Worm (Caenorhabditis elegans) whole organism, L4 larva: Measurements from ENCODE around the gene gmap-1.

Experiments
- D1046.2 ChIP-seq: fragments of 200-800 bp; sonication (Bioruptor generic); IDR thresholded peaks from 2 replicates; pipeline ENCODE4 v1.3.6; 2022; ENCODE audit warnings: missing genetic modification characterization, missing compliant biosample characterization
- F26F4.8 ChIP-seq: fragments of 200-800 bp; sonication (Bioruptor generic); conservative IDR thresholded peaks from 2 replicates; pipeline ENCODE4 v1.3.6; 2022; ENCODE audit warnings: missing genetic modification characterization, missing compliant biosample characterization
- F44E2.7 ChIP-seq: fragments of 200-800 bp; sonication (Bioruptor generic); IDR thresholded peaks from 2 replicates; pipeline ENCODE4 v2.1.2; 2022; ENCODE audit warnings: missing genetic modification characterization, missing compliant biosample characterization
- T20F7.1 ChIP-seq: fragments of 200-800 bp; sonication (Bioruptor generic); optimal IDR thresholded peaks from 2 replicates; lab custom pipeline; 2018; ENCODE audit warnings: mild to moderate bottlenecking, missing genetic modification characterization, missing compliant biosample characterization
- Y5F2A.4 ChIP-seq: fragments of 200-800 bp; sonication (Bioruptor generic); optimal IDR thresholded peaks from 2 replicates; lab custom pipeline; 2018; ENCODE audit warnings: mild to moderate bottlenecking, missing genetic modification characterization, missing compliant biosample characterization
- Y75B8A.6 ChIP-seq: fragments of 200-800 bp; sonication (Bioruptor generic); IDR thresholded peaks from 2 replicates; pipeline ENCODE4 v1.3.6; 2022; ENCODE audit warnings: missing genetic modification reagents, missing genetic modification characterization, missing compliant biosample characterization
- ZK337.2 ChIP-seq: fragments of 200-800 bp; sonication (Bioruptor generic); IDR thresholded peaks from 2 replicates; pipeline ENCODE4 v1.3.6; 2022; ENCODE audit warnings: missing genetic modification reagents, missing genetic modification characterization, missing compliant biosample characterization
- aha-1 ChIP-seq: fragments of 150-350 bp; peaks from one replicate; lab custom pipeline; 2014; ENCODE audit warnings: missing biosample characterization, missing genetic modification characterization
- ama-1 ChIP-seq: fragments of 150-350 bp; optimal IDR thresholded peaks from 2 replicates; lab custom pipeline; 2014; ENCODE audit warnings: inconsistent platforms, mixed read lengths
- arid-1 ChIP-seq: fragments of 200-800 bp; sonication (Bioruptor generic); conservative IDR thresholded peaks from 2 replicates; pipeline ENCODE4 v1.3.6; 2022; ENCODE audit warnings: missing genetic modification reagents, missing genetic modification characterization, missing compliant biosample characterization
- ceh-20 ChIP-seq: fragments of 200-800 bp; sonication (Bioruptor generic); IDR thresholded peaks from 2 replicates; pipeline ENCODE4 v1.3.6; 2022; ENCODE audit warnings: missing genetic modification reagents, missing genetic modification characterization, missing compliant biosample characterization
- ceh-28 ChIP-seq: fragments of 150-350 bp; optimal IDR thresholded peaks from 2 replicates; lab custom pipeline; 2014; ENCODE audit warnings: missing biosample characterization, missing genetic modification reagents, missing genetic modification characterization
- ceh-44 ChIP-seq: fragments of 200-800 bp; sonication (Bioruptor generic); IDR thresholded peaks from 2 replicates; pipeline ENCODE4 v1.3.6; 2022; ENCODE audit warnings: missing genetic modification reagents, missing genetic modification characterization, missing compliant biosample characterization
- ceh-82 ChIP-seq: sonication (generic microtip); optimal IDR thresholded peaks from 2 replicates; lab custom pipeline; 2017; ENCODE audit warnings: missing biosample characterization, missing genetic modification characterization
- daf-8 ChIP-seq: fragments of 200-800 bp; sonication (Bioruptor generic); IDR thresholded peaks from 2 replicates; pipeline ENCODE4 v1.3.6; 2022; ENCODE audit warnings: missing genetic modification characterization, missing compliant biosample characterization
- dmd-8 ChIP-seq: fragments of 200-800 bp; sonication (Bioruptor generic); IDR thresholded peaks from 2 replicates; pipeline ENCODE4 v1.3.6; 2022; ENCODE audit warnings: missing genetic modification characterization, missing compliant biosample characterization
- dmd-9 ChIP-seq: fragments of 200-800 bp; sonication (Bioruptor generic); IDR thresholded peaks from 2 replicates; pipeline ENCODE4 v1.3.6; 2022; ENCODE audit warnings: missing genetic modification reagents, missing genetic modification characterization, missing compliant biosample characterization
- dpl-1 ChIP-seq: fragments of 150-350 bp; optimal IDR thresholded peaks from 2 replicates; lab custom pipeline; 2014; ENCODE audit warnings: missing biosample characterization, missing genetic modification reagents, missing genetic modification characterization
- duxl-1 ChIP-seq: sonication (generic microtip); optimal IDR thresholded peaks from 2 replicates; lab custom pipeline; 2016; ENCODE audit warnings: mild to moderate bottlenecking, missing genetic modification characterization, moderate library complexity, missing compliant biosample characterization; ENCODE audit not compliant: poor library complexity
- fkh-10 ChIP-seq: fragments of 150-350 bp; optimal IDR thresholded peaks from 2 replicates; lab custom pipeline; 2014; ENCODE audit warnings: missing biosample characterization, missing genetic modification reagents, missing genetic modification characterization
- hlh-11 ChIP-seq: fragments of 200-800 bp; sonication (Bioruptor generic); optimal IDR thresholded peaks from 2 replicates; lab custom pipeline; 2018; ENCODE audit warnings: mild to moderate bottlenecking, missing genetic modification characterization, missing compliant biosample characterization
- hlh-30 ChIP-seq: sonication (generic microtip); optimal IDR thresholded peaks from 2 replicates; lab custom pipeline; 2017; ENCODE audit warnings: antibody characterized with exemption, mild to moderate bottlenecking, missing genetic modification characterization, missing compliant biosample characterization; ENCODE audit not compliant: insufficient read depth
- hmg-1.1 ChIP-seq: fragments of 200-800 bp; sonication (Bioruptor generic); IDR thresholded peaks from 2 replicates; pipeline ENCODE4 v1.3.6; 2022; ENCODE audit warnings: missing genetic modification reagents, missing genetic modification characterization, missing compliant biosample characterization
- jun-1 ChIP-seq: fragments of 150-350 bp; optimal IDR thresholded peaks from 2 replicates; lab custom pipeline; 2014; ENCODE audit warnings: missing biosample characterization, missing genetic modification reagents, missing genetic modification characterization
- lim-7 ChIP-seq: fragments of 200-800 bp; sonication (Bioruptor generic); IDR thresholded peaks from 2 replicates; pipeline ENCODE4 v1.3.6; 2022; ENCODE audit warnings: missing genetic modification characterization, missing compliant biosample characterization
- lin-15B ChIP-seq: fragments of 150-350 bp; sonication (generic microtip); optimal IDR thresholded peaks from 3 replicates; lab custom pipeline; 2014; ENCODE audit warnings: missing biosample characterization, missing genetic modification characterization
- lin-29 ChIP-seq: fragments of 200-800 bp; sonication (Bioruptor generic); IDR thresholded peaks from 2 replicates; pipeline ENCODE4 v1.3.6; 2022; ENCODE audit warnings: missing genetic modification reagents, missing genetic modification characterization, missing compliant biosample characterization
- lir-3 ChIP-seq: sonication (generic microtip); optimal IDR thresholded peaks from 2 replicates; lab custom pipeline; 2016; ENCODE audit warnings: mild to moderate bottlenecking, missing genetic modification characterization, missing compliant biosample characterization
- madf-5 ChIP-seq, 2 experiments: fragments of 200-800 bp; sonication (Bioruptor generic); IDR thresholded peaks; 2 replicates each; pipeline ENCODE4 v1.3.6; 2022; ENCODE audit warnings: missing compliant biosample characterization in 2 of 2, missing genetic modification characterization in 2 of 2
- mdl-1 ChIP-seq, 2 experiments: fragments of 150-350 bp in 1 of 2; sonication (generic microtip) in 1 of 2; optimal IDR thresholded peaks; 2 replicates each; lab custom pipeline; 2014 to 2017; ENCODE audit warnings: missing biosample characterization in 2 of 2, missing genetic modification characterization in 2 of 2
- mdt-29 ChIP-seq: fragments of 200-800 bp; sonication (Bioruptor generic); IDR thresholded peaks from 2 replicates; pipeline ENCODE4 v1.3.6; 2022; ENCODE audit warnings: missing genetic modification reagents, missing genetic modification characterization, missing compliant biosample characterization
- mep-1 ChIP-seq: fragments of 150-350 bp; sonication (generic microtip); optimal IDR thresholded peaks from 3 replicates; lab custom pipeline; 2014; ENCODE audit warnings: missing biosample characterization, missing genetic modification characterization
- mes-2 ChIP-seq: sonication (generic microtip); optimal IDR thresholded peaks from 2 replicates; lab custom pipeline; 2016; ENCODE audit warnings: missing genotype, mild to moderate bottlenecking, missing genetic modification characterization, missing compliant biosample characterization; ENCODE audit not compliant: poor library complexity, severe bottlenecking
- mxl-3 ChIP-seq: fragments of 200-800 bp; sonication (Bioruptor generic); optimal IDR thresholded peaks from 2 replicates; lab custom pipeline; 2018; ENCODE audit warnings: mild to moderate bottlenecking, missing genetic modification characterization, missing compliant biosample characterization
- nhr-10 ChIP-seq: fragments of 150-350 bp; optimal IDR thresholded peaks from 2 replicates; lab custom pipeline; 2014; ENCODE audit warnings: missing biosample characterization, missing genetic modification characterization
- nhr-102 ChIP-seq: sonication (generic microtip); optimal IDR thresholded peaks from 2 replicates; lab custom pipeline; 2016; ENCODE audit warnings: mild to moderate bottlenecking, missing genetic modification characterization, moderate library complexity, missing compliant biosample characterization
- nhr-25 ChIP-seq: sonication (generic microtip); optimal IDR thresholded peaks from 2 replicates; lab custom pipeline; 2017; ENCODE audit warnings: missing genetic modification characterization, mild to moderate bottlenecking, missing compliant biosample characterization, antibody characterized with exemption, moderate library complexity, borderline replicate concordance; ENCODE audit not compliant: insufficient read depth
- nhr-28 ChIP-seq: fragments of 150-350 bp; optimal IDR thresholded peaks from 2 replicates; lab custom pipeline; 2014; ENCODE audit warnings: missing biosample characterization, missing genetic modification characterization
- nhr-41 ChIP-seq: fragments of 200-800 bp; sonication (Bioruptor generic); IDR thresholded peaks from 2 replicates; pipeline ENCODE4 v1.3.6; 2022; ENCODE audit warnings: missing genetic modification reagents, missing genetic modification characterization, missing compliant biosample characterization
- nhr-76 ChIP-seq: fragments of 150-350 bp; optimal IDR thresholded peaks from 2 replicates; lab custom pipeline; 2014; ENCODE audit warnings: missing biosample characterization, missing genetic modification characterization
- nhr-77 ChIP-seq: fragments of 150-350 bp; optimal IDR thresholded peaks from 2 replicates; lab custom pipeline; 2014; ENCODE audit warnings: missing biosample characterization, missing genetic modification characterization
- pha-4 ChIP-seq, 2 experiments: fragments of 150-350 bp in 1 of 2; fragments of 200-800 bp in 1 of 2; sonication (Bioruptor generic) in 1 of 2; IDR thresholded peaks in 1 of 2; optimal IDR thresholded peaks in 1 of 2; 2 replicates each; pipeline versions ENCODE4 v1.3.6 to Lab custom; 2014 to 2022; ENCODE audit warnings: missing genetic modification characterization in 2 of 2, missing genetic modification reagents in 2 of 2, missing biosample characterization in 1 of 2, missing compliant biosample characterization in 1 of 2
- php-3 ChIP-seq: fragments of 200-800 bp; sonication (Bioruptor generic); IDR thresholded peaks from 2 replicates; pipeline ENCODE4 v1.3.6; 2022; ENCODE audit warnings: missing genetic modification reagents, missing genetic modification characterization, missing compliant biosample characterization
- sdz-12 ChIP-seq: fragments of 200-800 bp; sonication (Bioruptor generic); optimal IDR thresholded peaks from 2 replicates; lab custom pipeline; 2018; ENCODE audit warnings: mild to moderate bottlenecking, missing genetic modification characterization, missing compliant biosample characterization
- set-16 ChIP-seq: fragments of 200-800 bp; sonication (Bioruptor generic); IDR thresholded peaks from 2 replicates; pipeline ENCODE4 v1.3.6; 2022; ENCODE audit warnings: missing genetic modification reagents, missing genetic modification characterization, missing compliant biosample characterization
- snpc-4 ChIP-seq: fragments of 150-350 bp; optimal IDR thresholded peaks from 2 replicates; lab custom pipeline; 2014; ENCODE audit warnings: missing biosample characterization, missing genetic modification characterization
- tra-1 ChIP-seq: fragments of 200-800 bp; sonication (Bioruptor generic); IDR thresholded peaks from 2 replicates; pipeline ENCODE4 v1.3.6; 2022; ENCODE audit warnings: missing genetic modification reagents, missing genetic modification characterization, missing compliant biosample characterization
- unc-39 ChIP-seq: sonication (generic microtip); optimal IDR thresholded peaks from 2 replicates; lab custom pipeline; 2017; ENCODE audit warnings: missing biosample characterization, missing genetic modification characterization
- vab-7 ChIP-seq: fragments of 200-800 bp; sonication (Bioruptor generic); IDR thresholded peaks from 2 replicates; pipeline ENCODE4 v1.3.6; 2022; ENCODE audit warnings: missing genetic modification reagents, missing genetic modification characterization, missing compliant biosample characterization
- zip-11 ChIP-seq: fragments of 200-800 bp; sonication (Bioruptor generic); IDR thresholded peaks from 2 replicates; pipeline ENCODE4 v1.3.6; 2022; ENCODE audit warnings: missing genetic modification characterization, missing compliant biosample characterization
- ztf-7 ChIP-seq: fragments of 150-350 bp; optimal IDR thresholded peaks from 2 replicates; lab custom pipeline; 2014; ENCODE audit warnings: missing biosample characterization, missing genetic modification characterization

The gmap-1 gene

ce11 chrX:12934768-12935167, at the start of gene gmap-1:
Gene gmap-1 (minus strand): TSS chrX:12934978.
- TF ChIP-seq zip-11 (GFP tag; lab: Robert Waterston, UW), result no peak
- TF ChIP-seq lin-29, result no peak
- TF ChIP-seq hmg-1.1 (GFP tag; lab: Robert Waterston, UW), result no peak
- no peak for TF ChIP-seq lim-7 (GFP tag; lab: Robert Waterston, UW)
- TF ChIP-seq ztf-7 (tag; lab: Kevin White, UChicago), result no peak
- no peak for TF ChIP-seq dpl-1 (GFP tag; lab: Kevin White, UChicago)
- TF ChIP-seq F26F4.8, result no peak
- no peak for TF ChIP-seq lin-15B (tag; lab: Kevin White, UChicago)
- peak; percentile 82 for TF ChIP-seq nhr-25 (tag; lab: Kevin White, UChicago)
- TF ChIP-seq ceh-44 (GFP tag; lab: Robert Waterston, UW), result no peak
- TF ChIP-seq ceh-28 (tag; lab: Kevin White, UChicago), result no peak
- TF ChIP-seq pha-4 (GFP tag; IDR thresholded peaks at IDR 0.05; lab: Robert Waterston, UW), result no peak
- TF ChIP-seq pha-4 (tag; optimal IDR thresholded peaks at IDR 0.05; lab: Kevin White, UChicago), result no peak
- no peak for TF ChIP-seq D1046.2
- no peak for TF ChIP-seq jun-1 (tag; lab: Kevin White, UChicago)
- peak; percentile 38; the same call in 1 of the 2 replicates for TF ChIP-seq set-16 (GFP tag; lab: Robert Waterston, UW)
- TF ChIP-seq mdt-29 (GFP tag; lab: Robert Waterston, UW), result no peak
- 0 out of 2 replicates have a peak, but pooled peaks have one; percentile 34 for TF ChIP-seq tra-1 (GFP tag; lab: Robert Waterston, UW)
- no peak for TF ChIP-seq ceh-82 (tag; lab: Kevin White, UChicago)
- TF ChIP-seq F44E2.7 (GFP tag; lab: Robert Waterston, UW), result no peak
- TF ChIP-seq nhr-28, result no peak
- TF ChIP-seq ama-1, result no peak
- no peak for TF ChIP-seq mep-1 (tag; lab: Kevin White, UChicago)
- no peak for TF ChIP-seq arid-1
- TF ChIP-seq nhr-102, result no peak
- peak; percentile 43 for TF ChIP-seq hlh-11 (tag; lab: Kevin White, UChicago)
- TF ChIP-seq aha-1 (tag; lab: Kevin White, UChicago), result peak; percentile 79
- TF ChIP-seq nhr-76 (tag; lab: Kevin White, UChicago), result no peak
- TF ChIP-seq Y75B8A.6 (GFP tag; lab: Robert Waterston, UW), result no peak
- no peak for TF ChIP-seq sdz-12 (GFP tag; lab: Kevin White, UChicago)
- TF ChIP-seq duxl-1 (tag; lab: Kevin White, UChicago), result no peak
- peak; percentile 91 for TF ChIP-seq mxl-3 (GFP tag; lab: Kevin White, UChicago)
- no peak for TF ChIP-seq Y5F2A.4
- no peak for TF ChIP-seq nhr-77 (tag; lab: Kevin White, UChicago)
- no peak for TF ChIP-seq nhr-41 (GFP tag; lab: Robert Waterston, UW)
- no peak for TF ChIP-seq T20F7.1 (GFP tag; lab: Kevin White, UChicago)
- TF ChIP-seq ZK337.2 (GFP tag; lab: Robert Waterston, UW), result no peak
- TF ChIP-seq unc-39, result no peak
- TF ChIP-seq daf-8 (GFP tag; lab: Robert Waterston, UW), result no peak
- TF ChIP-seq dmd-9 (GFP tag; lab: Robert Waterston, UW), result no peak
- TF ChIP-seq nhr-10 (tag; lab: Kevin White, UChicago), result no peak
- no peak for TF ChIP-seq lir-3 (tag; lab: Kevin White, UChicago)
- TF ChIP-seq mdl-1 (tag; optimal IDR thresholded peaks at IDR 0.05; lab: Kevin White, UChicago), result peak; percentile 20 to 45
- 0 out of 2 replicates have a peak, but pooled peaks have one; percentile 61 for TF ChIP-seq dmd-8
- TF ChIP-seq fkh-10 (GFP tag; lab: Kevin White, UChicago), result no peak
- no peak for TF ChIP-seq ceh-20
- no peak for TF ChIP-seq vab-7
- TF ChIP-seq php-3 (GFP tag; lab: Robert Waterston, UW), result no peak
- TF ChIP-seq snpc-4 (tag; lab: Kevin White, UChicago), result no peak
- TF ChIP-seq hlh-30 (tag; lab: Kevin White, UChicago), result peak; percentile 38
- peak; percentile 9 for TF ChIP-seq mes-2 (tag; lab: Kevin White, UChicago)
- TF ChIP-seq madf-5 (GFP tag; IDR thresholded peaks at IDR 0.05; lab: Robert Waterston, UW), result no peak
